Worm (Caenorhabditis elegans): ENCODE measurements around the gene slcr-46.2.

slcr-46.2 gene

ce11 chrV:19396576-19397313 is 6.8 kb upstream of the slcr-46.2 start:
- TF ChIP-seq lin-38 (GFP tag; IDR thresholded peaks at IDR 0.05) (0 out of 2 replicates have a peak, but pooled peaks have one; percentile 34), unc-62 (GFP tag; optimal IDR thresholded peaks at IDR 0.05 in 1 of 2) (peak in 1 of 2 experiments; percentile 62), unc-62 (tag; optimal IDR thresholded peaks at IDR 0.05) (no peak), pha-4 (GFP tag; IDR thresholded peaks at IDR 0.05) (no peak), pha-4 (tag; optimal IDR thresholded peaks at IDR 0.05) (no peak)

ce11 chrV:19394750-19395149 is 4.8 kb upstream of the slcr-46.2 start, which contains the start of gene C25F9.8:
Gene C25F9.8, plus strand, starts transcription at chrV:19395050.
- no peak for TF ChIP-seq zip-2 (tag; optimal IDR thresholded peaks at IDR 0.05)
- no peak for TF ChIP-seq lin-39 (tag; optimal IDR thresholded peaks at IDR 0.05)
- no peak for TF ChIP-seq nhr-42 (GFP tag; IDR thresholded peaks at IDR 0.05)
- no peak for TF ChIP-seq T26A8.4 (GFP tag; IDR thresholded peaks at IDR 0.05)
- no peak for TF ChIP-seq rbr-2 (tag; optimal IDR thresholded peaks at IDR 0.05)
- TF ChIP-seq pha-4 (GFP tag; IDR thresholded peaks at IDR 0.05) = no peak
- no peak for TF ChIP-seq pha-4 (tag; optimal IDR thresholded peaks at IDR 0.05)
- no peak for TF ChIP-seq spr-1 (tag; optimal IDR thresholded peaks at IDR 0.05)
- no peak for TF ChIP-seq F37D6.2 (tag; optimal IDR thresholded peaks at IDR 0.05)
- no peak for TF ChIP-seq spr-3 (GFP tag; optimal IDR thresholded peaks at IDR 0.05)
- TF ChIP-seq daf-16 (GFP tag; optimal IDR thresholded peaks at IDR 0.05) = no peak
- TF ChIP-seq daf-16 (tag; optimal IDR thresholded peaks at IDR 0.05) = no peak
- no peak for TF ChIP-seq php-3 (GFP tag; IDR thresholded peaks at IDR 0.05)
- TF ChIP-seq pqm-1 (tag; optimal IDR thresholded peaks at IDR 0.05) = no peak
- TF ChIP-seq fos-1 (tag; optimal IDR thresholded peaks at IDR 0.05) = no peak
- no peak for TF ChIP-seq nhr-10 (tag; optimal IDR thresholded peaks at IDR 0.05)
- TF ChIP-seq aha-1 (tag) = no peak
- TF ChIP-seq lin-38 (GFP tag; IDR thresholded peaks at IDR 0.05) = no peak

DNA sequence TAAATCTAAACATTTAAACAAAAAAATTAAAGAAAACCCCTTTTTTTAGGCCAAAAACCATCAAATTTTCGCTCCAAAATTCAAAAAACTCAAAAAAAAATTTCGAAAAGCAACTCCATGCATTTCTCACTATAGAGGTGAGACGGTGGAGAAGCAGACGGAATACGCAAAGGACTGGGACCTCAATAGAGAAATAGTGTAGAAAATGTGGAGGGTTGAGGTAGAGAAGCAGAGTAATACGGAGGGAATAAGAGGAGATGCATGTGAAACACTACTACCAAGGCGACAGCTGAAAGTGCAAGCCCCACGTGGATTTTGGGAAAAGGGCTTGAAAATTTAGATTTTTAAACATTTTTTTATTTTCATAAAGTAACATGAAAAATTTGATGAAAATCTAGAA is 1.3 kb upstream of the slcr-46.2 start:
- TF ChIP-seq zip-11 (GFP tag; IDR thresholded peaks at IDR 0.05) = no peak
- TF ChIP-seq daf-19 (GFP tag; conservative IDR thresholded peaks at IDR 0.05) = no peak
- no peak for TF ChIP-seq lin-29 (GFP tag; IDR thresholded peaks at IDR 0.05)
- no peak for TF ChIP-seq spr-1 (tag; optimal IDR thresholded peaks at IDR 0.05)
- no peak for TF ChIP-seq aly-2 (tag; optimal IDR thresholded peaks at IDR 0.05)
- peak in 1 of 2 experiments; percentile 26 for TF ChIP-seq mdl-1 (tag; optimal IDR thresholded peaks at IDR 0.05)
- no peak for TF ChIP-seq sdz-12 (GFP tag; optimal IDR thresholded peaks at IDR 0.05)
- TF ChIP-seq dpl-1 (GFP tag; optimal IDR thresholded peaks at IDR 0.05) = no peak
- no peak for TF ChIP-seq daf-12 (tag; optimal IDR thresholded peaks at IDR 0.05)
- TF ChIP-seq snpc-1.2 (GFP tag; IDR thresholded peaks at IDR 0.05) = no peak
- TF ChIP-seq nhr-41 (GFP tag; IDR thresholded peaks at IDR 0.05) = no peak
- peak; percentile 22; the same call in 1 of the 2 replicates for TF ChIP-seq hmg-1.1 (GFP tag; IDR thresholded peaks at IDR 0.05)
- no peak for TF ChIP-seq dve-1 (tag; optimal IDR thresholded peaks at IDR 0.05; ENCODE audit: insufficient read depth)
- no peak for TF ChIP-seq mep-1 (tag; optimal IDR thresholded peaks at IDR 0.05)

ce11 chrV:19380968-19381367 is 9.0 kb downstream of the slcr-46.2 start, which contains the start of gene srw-84:
Gene srw-84, plus strand, starts transcription at chrV:19381268.
- no peak for TF ChIP-seq spr-1 (tag; optimal IDR thresholded peaks at IDR 0.05)
- TF ChIP-seq dpl-1 (GFP tag; optimal IDR thresholded peaks at IDR 0.05) = no peak
- no peak for TF ChIP-seq ctbp-1 (GFP tag; IDR thresholded peaks at IDR 0.05)
- TF ChIP-seq tra-1 (GFP tag; IDR thresholded peaks at IDR 0.05) = no peak
- no peak for TF ChIP-seq zip-11 (GFP tag; IDR thresholded peaks at IDR 0.05)
- no peak for TF ChIP-seq duxl-1 (tag; optimal IDR thresholded peaks at IDR 0.05; ENCODE audit: poor library complexity)
- no peak for TF ChIP-seq unc-62 (GFP tag; optimal IDR thresholded peaks at IDR 0.05 in 1 of 2)
- TF ChIP-seq unc-62 (tag; optimal IDR thresholded peaks at IDR 0.05) = no peak
- TF ChIP-seq tag-97 (GFP tag; IDR thresholded peaks at IDR 0.05) = no peak
- no peak for TF ChIP-seq nhr-25 (tag; optimal IDR thresholded peaks at IDR 0.05; ENCODE audit: borderline replicate concordance, insufficient read depth)
- no peak for TF ChIP-seq nhr-76 (tag; optimal IDR thresholded peaks at IDR 0.05)
- TF ChIP-seq mes-2 (tag; optimal IDR thresholded peaks at IDR 0.05; ENCODE audit: poor library complexity, severe bottlenecking) = no peak
- no peak for TF ChIP-seq mxl-2 (GFP tag; conservative IDR thresholded peaks at IDR 0.05)
- TF ChIP-seq dmd-9 (GFP tag; IDR thresholded peaks at IDR 0.05) = no peak

Data from whole organism, L4 larva.